Worm (Caenorhabditis elegans) whole organism, L1 larva: ENCODE measurements around the gene cutl-19.

Experiments used
- C04F5.9 ChIP-seq: sonication (generic microtip); optimal IDR thresholded peaks from 2 replicates; lab custom pipeline; 2016; ENCODE audit warnings: missing genetic modification characterization, missing compliant biosample characterization
- C16A3.4 ChIP-seq: fragments of 150-350 bp; optimal IDR thresholded peaks from 2 replicates; lab custom pipeline; 2014; ENCODE audit warnings: missing biosample characterization, missing genetic modification characterization
- C34B4.2 ChIP-seq: sonication (generic microtip); optimal IDR thresholded peaks from 2 replicates; lab custom pipeline; 2017; ENCODE audit warnings: mild to moderate bottlenecking, missing genetic modification characterization, missing compliant biosample characterization
- F16B12.6 ChIP-seq: fragments of 150-350 bp; optimal IDR thresholded peaks from 2 replicates; lab custom pipeline; 2014; ENCODE audit warnings: missing biosample characterization, missing genetic modification characterization
- aha-1 ChIP-seq: fragments of 150-350 bp; optimal IDR thresholded peaks from 2 replicates; lab custom pipeline; 2014; ENCODE audit warnings: missing biosample characterization, missing genetic modification characterization
- alr-1 ChIP-seq: fragments of 200-800 bp; sonication (Bioruptor generic); optimal IDR thresholded peaks from 2 replicates; lab custom pipeline; 2018; ENCODE audit warnings: borderline replicate concordance, mild to moderate bottlenecking, missing genetic modification characterization, missing compliant biosample characterization
- aly-2 ChIP-seq: fragments of 150-350 bp; optimal IDR thresholded peaks from 2 replicates; lab custom pipeline; 2014; ENCODE audit warnings: missing biosample characterization, missing genetic modification characterization
- blmp-1 ChIP-seq: fragments of 150-350 bp; optimal IDR thresholded peaks from 2 replicates; lab custom pipeline; 2014; ENCODE audit warnings: missing biosample characterization, missing genetic modification characterization
- ceh-8 ChIP-seq: fragments of 200-800 bp; sonication (Bioruptor generic); optimal IDR thresholded peaks from 2 replicates; lab custom pipeline; 2018; ENCODE audit warnings: mild to moderate bottlenecking, missing genetic modification characterization, moderate library complexity, missing compliant biosample characterization
- ceh-82 ChIP-seq, 3 experiments: fragments of 150-350 bp in 1 of 3; sonication (generic microtip) in 2 of 3; optimal IDR thresholded peaks; 2 replicates each; lab custom pipeline; 2014 to 2017; ENCODE audit warnings: missing biosample characterization in 3 of 3, missing genetic modification characterization in 3 of 3
- ceh-90 ChIP-seq: sonication (generic microtip); optimal IDR thresholded peaks from 2 replicates; lab custom pipeline; 2016; ENCODE audit warnings: missing genetic modification characterization, missing compliant biosample characterization
- ces-1 ChIP-seq: fragments of 150-350 bp; optimal IDR thresholded peaks from 2 replicates; lab custom pipeline; 2014; ENCODE audit warnings: missing biosample characterization, missing genetic modification reagents, missing genetic modification characterization
- dpl-1 ChIP-seq, 3 experiments: fragments of 150-350 bp in 2 of 3; sonication (generic microtip) in 1 of 3; optimal IDR thresholded peaks; 2 replicates each; lab custom pipeline; 2014 to 2017; ENCODE audit warnings: missing biosample characterization in 3 of 3, missing genetic modification characterization in 3 of 3, missing genetic modification reagents in 3 of 3
- dsc-1 ChIP-seq: sonication (generic microtip); optimal IDR thresholded peaks from 2 replicates; lab custom pipeline; 2016; ENCODE audit warnings: mild to moderate bottlenecking, missing genetic modification characterization, missing compliant biosample characterization
- efl-1 ChIP-seq, 4 experiments: fragments of 150-350 bp; optimal IDR thresholded peaks in 3 of 4; peaks in 1 of 4; 1 replicate in 1 of 4; 2 replicates in 3 of 4; lab custom pipeline; 2014; ENCODE audit warnings: missing biosample characterization in 2 of 4, missing genetic modification characterization in 2 of 4, missing genetic modification reagents in 2 of 4
- efl-3 ChIP-seq: fragments of 200-800 bp; sonication (Bioruptor generic); optimal IDR thresholded peaks from 2 replicates; lab custom pipeline; 2018; ENCODE audit warnings: mild to moderate bottlenecking, missing genetic modification characterization, missing compliant biosample characterization
- ets-5 ChIP-seq: fragments of 200-800 bp; sonication (Bioruptor generic); IDR thresholded peaks from 2 replicates; pipeline ENCODE4 v1.3.6; 2022; ENCODE audit warnings: missing genetic modification characterization, missing compliant biosample characterization
- fkh-8 ChIP-seq: sonication (generic microtip); optimal IDR thresholded peaks from 2 replicates; lab custom pipeline; 2016; ENCODE audit warnings: mild to moderate bottlenecking, missing genetic modification characterization, missing compliant biosample characterization
- hlh-17 ChIP-seq: fragments of 200-800 bp; sonication (Bioruptor generic); optimal IDR thresholded peaks from 2 replicates; lab custom pipeline; 2018; ENCODE audit warnings: missing genetic modification characterization, mild to moderate bottlenecking, missing compliant biosample characterization, moderate library complexity, borderline replicate concordance
- hlh-4 ChIP-seq: sonication (generic microtip); optimal IDR thresholded peaks from 2 replicates; lab custom pipeline; 2016; ENCODE audit warnings: mild to moderate bottlenecking, missing genetic modification characterization, missing compliant biosample characterization
- isw-1 ChIP-seq: fragments of 200-800 bp; sonication (Bioruptor generic); IDR thresholded peaks from 2 replicates; pipeline ENCODE4 v1.3.6; 2022; ENCODE audit warnings: missing genetic modification characterization, missing compliant biosample characterization
- jun-1 ChIP-seq: fragments of 150-350 bp; optimal IDR thresholded peaks from 2 replicates; lab custom pipeline; 2014; ENCODE audit warnings: missing biosample characterization, missing genetic modification reagents, missing genetic modification characterization
- lin-13 ChIP-seq: fragments of 150-350 bp; optimal IDR thresholded peaks from 2 replicates; lab custom pipeline; 2014; ENCODE audit warnings: missing biosample characterization, missing genetic modification reagents, missing genetic modification characterization
- lin-39 ChIP-seq: fragments of 150-350 bp; optimal IDR thresholded peaks from 2 replicates; lab custom pipeline; 2014; ENCODE audit warnings: missing biosample characterization, missing genetic modification reagents, missing genetic modification characterization
- mab-9 ChIP-seq: fragments of 200-800 bp; sonication (Bioruptor generic); IDR thresholded peaks from 2 replicates; pipeline ENCODE4 v1.3.6; 2022; ENCODE audit warnings: missing genetic modification reagents, missing genetic modification characterization, missing compliant biosample characterization
- mdl-1 ChIP-seq, 2 experiments: fragments of 150-350 bp; optimal IDR thresholded peaks; 2 replicates each; lab custom pipeline; 2014 to 2017; ENCODE audit warnings: missing biosample characterization in 2 of 2, missing genetic modification characterization in 2 of 2, inconsistent platforms in 1 of 2
- nhr-12 ChIP-seq: sonication (generic microtip); optimal IDR thresholded peaks from 2 replicates; lab custom pipeline; 2017; ENCODE audit warnings: missing biosample characterization, missing genetic modification characterization
- nhr-19 ChIP-seq: fragments of 200-800 bp; sonication (Bioruptor generic); conservative IDR thresholded peaks from 2 replicates; pipeline ENCODE4 v1.3.6; 2022; ENCODE audit warnings: missing genetic modification characterization, missing compliant biosample characterization
- nhr-20 ChIP-seq: sonication (generic microtip); optimal IDR thresholded peaks from 2 replicates; lab custom pipeline; 2016; ENCODE audit warnings: mild to moderate bottlenecking, missing genetic modification characterization, missing compliant biosample characterization
- nhr-237 ChIP-seq: fragments of 150-350 bp; optimal IDR thresholded peaks from 2 replicates; lab custom pipeline; 2014; ENCODE audit warnings: missing biosample characterization, missing genetic modification characterization
- nhr-28 ChIP-seq: fragments of 150-350 bp; optimal IDR thresholded peaks from 2 replicates; lab custom pipeline; 2014; ENCODE audit warnings: missing biosample characterization, missing genetic modification characterization
- nhr-77 ChIP-seq: fragments of 150-350 bp; optimal IDR thresholded peaks from 2 replicates; lab custom pipeline; 2014; ENCODE audit warnings: missing biosample characterization, missing genetic modification characterization
- nhr-85 ChIP-seq: sonication (generic microtip); peaks from one replicate; lab custom pipeline; 2016; ENCODE audit warnings: missing genetic modification characterization, inconsistent platforms, missing compliant biosample characterization
- pax-3 ChIP-seq: fragments of 200-800 bp; sonication (Bioruptor generic); optimal IDR thresholded peaks from 2 replicates; lab custom pipeline; 2018; ENCODE audit warnings: mild to moderate bottlenecking, missing genetic modification characterization, moderate library complexity, missing compliant biosample characterization
- rnt-1 ChIP-seq: sonication (generic microtip); optimal IDR thresholded peaks from 2 replicates; lab custom pipeline; 2016; ENCODE audit warnings: mild to moderate bottlenecking, missing genetic modification characterization, moderate library complexity, missing compliant biosample characterization
- sox-4 ChIP-seq: sonication (generic microtip); optimal IDR thresholded peaks from 2 replicates; lab custom pipeline; 2016; ENCODE audit warnings: missing genetic modification characterization, missing compliant biosample characterization
- sptf-1 ChIP-seq: fragments of 150-350 bp; optimal IDR thresholded peaks from 2 replicates; lab custom pipeline; 2014; ENCODE audit warnings: missing biosample characterization, missing genetic modification characterization
- sup-37 ChIP-seq: fragments of 200-800 bp; sonication (Bioruptor generic); optimal IDR thresholded peaks from 2 replicates; lab custom pipeline; 2018; ENCODE audit warnings: mild to moderate bottlenecking, missing genetic modification characterization, missing compliant biosample characterization
- tbx-2 ChIP-seq: sonication (generic microtip); optimal IDR thresholded peaks from 2 replicates; lab custom pipeline; 2016; ENCODE audit warnings: missing genetic modification characterization, missing compliant biosample characterization
- unc-30 ChIP-seq: sonication (generic microtip); optimal IDR thresholded peaks from 2 replicates; lab custom pipeline; 2017; ENCODE audit warnings: missing biosample characterization, missing genetic modification characterization
- unc-62 ChIP-seq: fragments of 150-350 bp; optimal IDR thresholded peaks from 2 replicates; lab custom pipeline; 2014; ENCODE audit warnings: missing biosample characterization, missing genetic modification reagents, missing genetic modification characterization
- unc-86 ChIP-seq: sonication (generic microtip); optimal IDR thresholded peaks from 2 replicates; lab custom pipeline; 2016; ENCODE audit warnings: missing genetic modification characterization, missing compliant biosample characterization
- vab-15 ChIP-seq: sonication (generic microtip); optimal IDR thresholded peaks from 2 replicates; lab custom pipeline; 2017; ENCODE audit warnings: missing genotype, mild to moderate bottlenecking, missing genetic modification characterization, missing compliant biosample characterization
- xbp-1 ChIP-seq: sonication (generic microtip); optimal IDR thresholded peaks from 2 replicates; lab custom pipeline; 2016; ENCODE audit warnings: missing genetic modification characterization, missing compliant biosample characterization
- zag-1 ChIP-seq: fragments of 150-350 bp; optimal IDR thresholded peaks from 2 replicates; lab custom pipeline; 2014; ENCODE audit warnings: missing biosample characterization, missing genetic modification characterization
- zip-4 ChIP-seq: fragments of 200-800 bp; sonication (Bioruptor generic); optimal IDR thresholded peaks from 2 replicates; lab custom pipeline; 2018; ENCODE audit warnings: mild to moderate bottlenecking, missing genetic modification characterization, moderate library complexity, missing compliant biosample characterization
- ztf-11 ChIP-seq, 2 experiments: sonication (generic microtip); optimal IDR thresholded peaks; 2 replicates each; lab custom pipeline; 2016 to 2017; ENCODE audit warnings: missing genetic modification characterization in 2 of 2, missing biosample characterization in 1 of 2, missing compliant biosample characterization in 1 of 2
- ztf-4 ChIP-seq: fragments of 150-350 bp; optimal IDR thresholded peaks from 2 replicates; lab custom pipeline; 2014; ENCODE audit warnings: missing biosample characterization, missing genetic modification characterization

cutl-19 gene

DNA sequence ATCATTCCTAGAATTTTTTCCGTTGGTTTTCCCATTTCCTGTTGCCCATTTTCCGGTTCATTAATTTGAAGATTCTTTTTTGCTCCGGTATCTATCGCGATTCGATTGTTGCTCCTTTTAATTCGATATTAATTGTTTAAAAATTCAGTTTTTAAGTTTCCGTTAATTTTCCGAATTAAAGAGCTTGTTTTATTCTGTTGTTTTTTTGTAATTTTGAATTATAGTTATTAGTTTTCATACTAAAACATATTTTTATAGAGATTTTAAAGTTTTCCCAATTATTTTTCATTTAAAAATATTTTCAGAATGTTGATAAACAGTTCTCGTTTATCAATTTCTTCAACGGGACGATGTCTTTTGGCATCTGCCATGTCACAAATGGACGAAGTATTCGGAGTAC is 16.9 kb upstream of the cutl-19 start, which contains the start of gene mrps-26:
TSS of gene mrps-26 (plus strand) at position 301 of the 400 bp plus-strand sequence.
- TF ChIP-seq sptf-1 (no peak), isw-1 (GFP tag; lab: Robert Waterston, UW) (no peak), nhr-77 (tag; lab: Kevin White, UChicago) (no peak), alr-1 (no peak), efl-3 (GFP tag; lab: Kevin White, UChicago) (no peak), nhr-20 (tag; lab: Kevin White, UChicago) (no peak), nhr-12 (tag; lab: Kevin White, UChicago) (no peak), ces-1 (GFP tag; lab: Kevin White, UChicago) (no peak), lin-39 (tag; lab: Kevin White, UChicago) (no peak)
- TF ChIP-seq, all 84 proteins: peak for 0

DNA sequence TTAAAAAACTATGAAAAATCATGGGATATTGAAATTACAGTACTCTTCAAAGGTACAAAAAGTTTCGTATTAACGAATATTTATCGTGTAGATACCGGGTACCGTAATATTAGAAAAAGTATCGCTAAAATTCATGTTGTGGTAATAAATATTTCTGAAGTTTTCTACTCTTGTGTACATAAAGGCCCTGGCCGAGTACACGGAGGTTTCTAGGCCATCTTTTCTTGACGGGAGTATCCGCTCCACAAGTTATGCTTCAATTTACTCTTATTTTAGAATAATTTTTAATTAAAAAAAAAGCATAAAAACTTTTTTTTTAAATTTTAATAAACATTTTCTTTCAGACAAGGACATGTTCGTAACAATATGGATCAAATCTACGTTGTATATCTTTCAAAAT is 15.7 kb upstream of the cutl-19 start:
- TF ChIP-seq dpl-1 (GFP tag; optimal IDR thresholded peaks at IDR 0.05; lab: Kevin White, UChicago) (peak in 1 of 3 experiments; percentile 20), rnt-1 (tag; lab: Kevin White, UChicago) (peak; percentile 15), vab-15 (tag; lab: Kevin White, UChicago) (no peak)
- TF ChIP-seq, all 84 proteins: peak for 2

DNA sequence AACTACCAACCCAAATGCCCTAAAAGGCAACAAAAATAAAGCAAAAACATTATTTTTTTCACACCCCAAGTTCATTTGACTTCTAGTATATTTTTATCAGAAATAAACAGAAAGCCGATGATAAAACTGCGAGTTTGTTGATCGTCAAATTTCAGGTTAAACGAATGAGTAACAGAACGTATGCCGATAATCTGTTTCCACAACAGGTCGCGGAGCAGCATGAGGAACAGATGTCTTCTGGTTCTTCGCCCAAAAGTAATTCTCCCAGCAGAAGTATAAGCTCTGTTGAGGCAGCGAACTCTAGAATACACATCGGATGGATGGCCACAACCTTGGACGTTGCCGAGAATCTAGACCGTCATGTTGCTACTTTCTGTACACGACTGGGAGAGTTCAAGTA is 13.0 kb upstream of the cutl-19 start, which contains the start of gene prmt-5:
TSS of gene prmt-5 (plus strand) at position 141 of the 400 bp plus-strand sequence.
- TF ChIP-seq efl-3 (GFP tag; lab: Kevin White, UChicago) (no peak), vab-15 (tag; lab: Kevin White, UChicago) (no peak), ceh-8 (GFP tag; lab: Kevin White, UChicago) (no peak), jun-1 (tag; lab: Kevin White, UChicago) (no peak), xbp-1 (tag; lab: Kevin White, UChicago) (peak; percentile 3), alr-1 (no peak), mab-9 (GFP tag; lab: Robert Waterston, UW) (no peak), hlh-4 (no peak), dsc-1 (tag; lab: Kevin White, UChicago) (no peak), nhr-85 (tag; lab: Kevin White, UChicago) (no peak), unc-62 (GFP tag; lab: Kevin White, UChicago) (no peak), nhr-12 (tag; lab: Kevin White, UChicago) (no peak), sup-37 (GFP tag; lab: Kevin White, UChicago) (peak; percentile 24), ztf-4 (tag; lab: Kevin White, UChicago) (peak; percentile 45), nhr-19 (peak; percentile 25; the same call in 1 of the 2 replicates), ceh-90 (tag; lab: Kevin White, UChicago) (no peak), nhr-77 (tag; lab: Kevin White, UChicago) (no peak), sox-4 (no peak), hlh-17 (GFP tag; lab: Kevin White, UChicago) (no peak), mdl-1 (tag; optimal IDR thresholded peaks at IDR 0.05; lab: Kevin White, UChicago) (no peak), aha-1 (tag; lab: Kevin White, UChicago) (no peak), nhr-20 (tag; lab: Kevin White, UChicago) (peak; percentile 36), zip-4 (peak; percentile 37), C04F5.9 (tag; lab: Kevin White, UChicago) (no peak), unc-86 (tag; lab: Kevin White, UChicago) (no peak), pax-3 (tag; lab: Kevin White, UChicago) (no peak), blmp-1 (no peak), C34B4.2 (tag; lab: Kevin White, UChicago) (peak; percentile 43), aly-2 (tag; lab: Kevin White, UChicago) (peak; percentile 92), rnt-1 (tag; lab: Kevin White, UChicago) (peak; percentile 15), ztf-11 (tag; optimal IDR thresholded peaks at IDR 0.05; lab: Kevin White, UChicago) (no peak), efl-1 (optimal IDR thresholded peaks at IDR 0.05; lab: Kevin White, UChicago) (peak; percentile 21 to 41), efl-1 (GFP tag; optimal IDR thresholded peaks at IDR 0.05 in 1 of 2; lab: Kevin White, UChicago) (peak in 1 of 2 experiments; percentile 77), unc-30 (no peak), ceh-82 (tag; optimal IDR thresholded peaks at IDR 0.05; lab: Kevin White, UChicago) (no peak), fkh-8 (tag; lab: Kevin White, UChicago) (no peak), zag-1 (tag; lab: Kevin White, UChicago) (no peak), tbx-2 (tag; lab: Kevin White, UChicago) (no peak), ets-5 (GFP tag; lab: Robert Waterston, UW) (no peak), lin-13 (no peak), C16A3.4 (no peak), F16B12.6 (tag; lab: Kevin White, UChicago) (no peak), nhr-237 (no peak), nhr-28 (tag; lab: Kevin White, UChicago) (no peak)
